Worm (Caenorhabditis elegans) whole organism, L4/young adult: ENCODE data around the gene rsu-1.

Source experiments
- W03F9.2 ChIP-seq: fragments of 150-350 bp; optimal IDR thresholded peaks from 2 replicates; lab custom pipeline; 2014; ENCODE audit warnings: missing biosample characterization, missing genetic modification characterization
- dao-5 ChIP-seq: sonication (generic microtip); optimal IDR thresholded peaks from 2 replicates; lab custom pipeline; 2016; ENCODE audit warnings: missing genotype, missing genetic modification characterization, moderate library complexity, missing compliant biosample characterization

DNA sequence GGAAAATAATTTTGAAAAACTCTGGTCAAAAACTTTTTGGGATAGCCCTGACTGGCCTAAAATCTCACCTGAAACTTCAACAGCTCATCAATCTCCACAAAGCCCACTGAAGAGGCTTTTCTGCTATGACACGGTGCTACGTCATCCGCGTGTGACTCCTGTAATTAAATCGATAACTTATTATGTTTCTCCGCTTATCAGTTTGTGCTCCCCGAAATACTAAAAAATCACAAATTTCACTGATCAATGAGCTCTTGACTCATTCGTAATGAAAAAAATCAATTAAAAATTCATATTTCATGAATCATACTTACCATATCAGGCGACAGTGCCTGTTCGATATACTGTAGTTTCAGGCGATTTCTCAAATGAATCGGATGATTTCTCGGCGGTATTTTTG, 3.2 kb downstream of the rsu-1 start:
- TF ChIP-seq W03F9.2 (tag; lab: Kevin White, UChicago) (no peak), dao-5 (tag; lab: Kevin White, UChicago) (no peak)
